Worm (Caenorhabditis elegans): ENCODE data around the gene T01D3.1.
A peak's percentile ranks its signal among the peaks of the same experiment; 100 is the strongest.

Gene T01D3.1

ce11 chrV:13679859-13680258 lies 9.8 kb upstream of the T01D3.1 start:
- no peak for TF ChIP-seq Y55F3AM.14 (GFP tag; optimal IDR thresholded peaks at IDR 0.05)
- no peak for TF ChIP-seq skn-1 (tag; optimal IDR thresholded peaks at IDR 0.05)
- no peak for TF ChIP-seq dmd-4 (tag; optimal IDR thresholded peaks at IDR 0.05)
- TF ChIP-seq egl-27 (tag; optimal IDR thresholded peaks at IDR 0.05) = no peak

- no peak for TF ChIP-seq lsy-2 (tag; optimal IDR thresholded peaks at IDR 0.05)
- TF ChIP-seq blmp-1 (tag; optimal IDR thresholded peaks at IDR 0.05; ENCODE audit: insufficient read depth) = no peak
- TF ChIP-seq sem-4 (tag; optimal IDR thresholded peaks at IDR 0.05) = no peak
- no peak for TF ChIP-seq sma-9 (GFP tag; optimal IDR thresholded peaks at IDR 0.05)
- TF ChIP-seq sma-9 (tag; optimal IDR thresholded peaks at IDR 0.05) = no peak
- TF ChIP-seq aly-2 (tag; optimal IDR thresholded peaks at IDR 0.05) = no peak
- no peak for TF ChIP-seq ama-1 (optimal IDR thresholded peaks at IDR 0.05)
- no peak for TF ChIP-seq elt-1 (tag; optimal IDR thresholded peaks at IDR 0.05)
- no peak for TF ChIP-seq sma-3 (GFP tag; optimal IDR thresholded peaks at IDR 0.05)
- no peak for TF ChIP-seq nhr-77 (tag; optimal IDR thresholded peaks at IDR 0.05)
- no peak for TF ChIP-seq ztf-4 (tag; optimal IDR thresholded peaks at IDR 0.05)
- no peak for TF ChIP-seq ceh-82 (tag; optimal IDR thresholded peaks at IDR 0.05)
- TF ChIP-seq F13H6.1 (tag; optimal IDR thresholded peaks at IDR 0.05) = no peak
- TF ChIP-seq snpc-4 (tag; optimal IDR thresholded peaks at IDR 0.05) = no peak
Observed at ce11 chrV:13681445-13681844, 8.2 kb upstream of the T01D3.1 start.

- TF ChIP-seq F13H6.1 (tag; optimal IDR thresholded peaks at IDR 0.05) (no peak), mbf-1 (tag; optimal IDR thresholded peaks at IDR 0.05) (no peak), C34F6.9 (tag; optimal IDR thresholded peaks at IDR 0.05) (peak; percentile 11)
Observed at ce11 chrV:13686513-13686912, 3.2 kb upstream of the T01D3.1 start.

- TF ChIP-seq nhr-77 (tag; optimal IDR thresholded peaks at IDR 0.05) (no peak), blmp-1 (tag; optimal IDR thresholded peaks at IDR 0.05; ENCODE audit: insufficient read depth) (no peak), snpc-4 (tag; optimal IDR thresholded peaks at IDR 0.05) (no peak), nhr-12 (tag; optimal IDR thresholded peaks at IDR 0.05) (no peak)
Observed at ce11 chrV:13687504-13687903, 2.2 kb upstream of the T01D3.1 start.

- TF ChIP-seq lsy-2 (tag; optimal IDR thresholded peaks at IDR 0.05) = no peak
- no peak for TF ChIP-seq unc-55 (GFP tag; optimal IDR thresholded peaks at IDR 0.05)
- TF ChIP-seq unc-39 (tag; optimal IDR thresholded peaks at IDR 0.05) = no peak
- TF ChIP-seq ZK546.5 (tag; optimal IDR thresholded peaks at IDR 0.05) = no peak
- TF ChIP-seq gmeb-1 (tag; optimal IDR thresholded peaks at IDR 0.05) = no peak
- TF ChIP-seq ztf-4 (tag; optimal IDR thresholded peaks at IDR 0.05) = no peak
Observed at ce11 chrV:13690276-13690675, 584 bp downstream of the T01D3.1 start.

- TF ChIP-seq elt-3 (tag; optimal IDR thresholded peaks at IDR 0.05) (no peak), F13H6.1 (tag; optimal IDR thresholded peaks at IDR 0.05) (no peak), gmeb-1 (tag; optimal IDR thresholded peaks at IDR 0.05) (no peak), egl-27 (tag; optimal IDR thresholded peaks at IDR 0.05) (no peak), Y55F3AM.14 (GFP tag; optimal IDR thresholded peaks at IDR 0.05) (no peak), nhr-12 (tag; optimal IDR thresholded peaks at IDR 0.05) (no peak), ceh-16 (tag; optimal IDR thresholded peaks at IDR 0.05) (no peak), skn-1 (tag; optimal IDR thresholded peaks at IDR 0.05) (no peak), ztf-11 (tag; optimal IDR thresholded peaks at IDR 0.05) (no peak), lin-13 (GFP tag; optimal IDR thresholded peaks at IDR 0.05) (no peak), zag-1 (tag; optimal IDR thresholded peaks at IDR 0.05) (no peak), lsy-2 (tag; optimal IDR thresholded peaks at IDR 0.05) (no peak), aly-2 (tag; optimal IDR thresholded peaks at IDR 0.05) (no peak), C34F6.9 (tag; optimal IDR thresholded peaks at IDR 0.05) (no peak), sma-9 (GFP tag; optimal IDR thresholded peaks at IDR 0.05) (no peak), sma-9 (tag; optimal IDR thresholded peaks at IDR 0.05) (no peak), ztf-1 (GFP tag; conservative IDR thresholded peaks at IDR 0.05) (no peak), unc-39 (tag; optimal IDR thresholded peaks at IDR 0.05) (no peak)
Observed at ce11 chrV:13694103-13694502, 4.4 kb downstream of the T01D3.1 start.

ce11 chrV:13703960-13704359 lies 14.3 kb downstream of the T01D3.1 start, which contains the start of gene T01D3.3:
T01D3.3 (plus strand) TSS chrV:13704271.
- no peak for TF ChIP-seq ztf-4 (tag; optimal IDR thresholded peaks at IDR 0.05)
- TF ChIP-seq nhr-25 (tag; optimal IDR thresholded peaks at IDR 0.05) = peak; percentile 91
- TF ChIP-seq sem-4 (tag; optimal IDR thresholded peaks at IDR 0.05) = peak; percentile 37
- TF ChIP-seq nhr-129 (tag; optimal IDR thresholded peaks at IDR 0.05) = peak; percentile 74
